Worm (Caenorhabditis elegans): Measurements from ENCODE around the gene C09B9.85.
"Not testable (repeated sequence)": the region's sequence is repeated elsewhere in the genome, so short reads cannot be mapped to it uniquely, and the experiment has no call there.

ce11 chrIV:5017075-5017474 lies 8.5 kb downstream of the C09B9.85 start, which contains the start of gene T28H11.7:
- TF ChIP-seq Y79H2A.3 (GFP tag; conservative IDR thresholded peaks at IDR 0.05); F55B11.4 (tag; optimal IDR thresholded peaks at IDR 0.05; ENCODE audit: borderline replicate concordance, insufficient read depth); nhr-120 (GFP tag; IDR thresholded peaks at IDR 0.05); ceh-91 (GFP tag; IDR thresholded peaks at IDR 0.05); snpc-4 (GFP tag; optimal IDR thresholded peaks at IDR 0.05); snpc-4 (tag; optimal IDR thresholded peaks at IDR 0.05); Y95B8A.8 (GFP tag; IDR thresholded peaks at IDR 0.05); rec-8 (tag; optimal IDR thresholded peaks at IDR 0.05): not testable (repeated sequence)

All from whole organism, young adult.